Worm (Caenorhabditis elegans) whole organism, L1 larva: Measurements from ENCODE around the gene F28F9.3.

Experiments used
- alr-1 ChIP-seq: fragments of 200-800 bp; sonication (Bioruptor generic); optimal IDR thresholded peaks from 2 replicates; lab custom pipeline; 2018; ENCODE audit warnings: borderline replicate concordance, mild to moderate bottlenecking, missing genetic modification characterization, missing compliant biosample characterization
- elt-3 ChIP-seq, 6 experiments: fragments of 150-350 bp in 1 of 6; sonication (generic microtip); optimal IDR thresholded peaks; 2 replicates each; lab custom pipeline; 2017 to 2018; ENCODE audit warnings: missing biosample characterization in 6 of 6, missing genetic modification characterization in 6 of 6, inconsistent platforms in 1 of 6
- lsy-2 ChIP-seq, 2 experiments: fragments of 150-350 bp; optimal IDR thresholded peaks; 2 replicates each; lab custom pipeline; 2014; ENCODE audit warnings: missing biosample characterization in 2 of 2, missing genetic modification characterization in 2 of 2
- nhr-11 ChIP-seq: fragments of 150-350 bp; optimal IDR thresholded peaks from 2 replicates; lab custom pipeline; 2014; ENCODE audit warnings: missing biosample characterization, missing genetic modification characterization
- nhr-12 ChIP-seq: sonication (generic microtip); optimal IDR thresholded peaks from 2 replicates; lab custom pipeline; 2017; ENCODE audit warnings: missing biosample characterization, missing genetic modification characterization
- nhr-28 ChIP-seq: fragments of 150-350 bp; optimal IDR thresholded peaks from 2 replicates; lab custom pipeline; 2014; ENCODE audit warnings: missing biosample characterization, missing genetic modification characterization
- nhr-85 ChIP-seq: sonication (generic microtip); peaks from one replicate; lab custom pipeline; 2016; ENCODE audit warnings: missing genetic modification characterization, inconsistent platforms, missing compliant biosample characterization
- rnt-1 ChIP-seq: sonication (generic microtip); optimal IDR thresholded peaks from 2 replicates; lab custom pipeline; 2016; ENCODE audit warnings: mild to moderate bottlenecking, missing genetic modification characterization, moderate library complexity, missing compliant biosample characterization
- snpc-4 ChIP-seq: fragments of 150-350 bp; optimal IDR thresholded peaks from 2 replicates; lab custom pipeline; 2014; ENCODE audit warnings: missing biosample characterization, missing genetic modification characterization
- unc-130 ChIP-seq: fragments of 150-350 bp; optimal IDR thresholded peaks from 2 replicates; lab custom pipeline; 2017; ENCODE audit warnings: missing biosample characterization, missing genetic modification characterization, inconsistent platforms
- zag-1 ChIP-seq: fragments of 150-350 bp; optimal IDR thresholded peaks from 2 replicates; lab custom pipeline; 2014; ENCODE audit warnings: missing biosample characterization, missing genetic modification characterization

DNA sequence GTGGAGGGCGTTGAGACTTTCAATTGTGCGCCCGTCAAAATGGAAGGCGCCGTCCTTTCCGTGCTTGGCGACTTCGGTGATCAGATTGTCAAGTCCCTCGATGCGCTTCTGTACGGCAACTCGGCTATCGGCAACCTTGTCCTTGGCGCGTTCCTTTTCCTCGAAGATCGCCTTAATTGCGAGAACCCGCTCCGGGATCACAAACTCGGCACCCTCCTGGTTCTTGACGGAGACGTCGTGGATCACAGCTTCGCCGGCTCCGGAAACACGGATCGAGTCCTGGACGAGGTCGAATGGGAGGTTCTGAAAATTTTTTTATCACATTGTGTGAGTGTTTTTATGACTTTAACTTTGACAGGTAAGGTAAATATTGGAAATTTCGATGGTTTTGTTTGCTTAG is 46.5 kb downstream of the F28F9.3 start:
- TF ChIP-seq nhr-28 (tag; lab: Kevin White, UChicago) (no peak), alr-1 (no peak), nhr-85 (tag; lab: Kevin White, UChicago) (no peak), zag-1 (tag; lab: Kevin White, UChicago) (no peak), lsy-2 (tag; optimal IDR thresholded peaks at IDR 0.05; lab: Kevin White, UChicago) (no peak), nhr-11 (tag; lab: Kevin White, UChicago) (no peak), elt-3 (tag; optimal IDR thresholded peaks at IDR 0.05; lab: Kevin White, UChicago) (no peak), rnt-1 (tag; lab: Kevin White, UChicago) (no peak), nhr-12 (no peak), unc-130 (no peak), snpc-4 (tag; lab: Kevin White, UChicago) (no peak)
